Fruit fly (Drosophila melanogaster) whole organism, embryonic: ENCODE results near the gene Ae2.

Experiments used
- Adf1 ChIP-seq: fragments of 200-800 bp; sonication (Bioruptor generic); IDR thresholded peaks from 2 replicates; pipeline ENCODE4 v1.3.6; 2022; ENCODE audit warnings: missing biosample characterization, missing genetic modification characterization
- Antp ChIP-seq: fragments of 200-800 bp; sonication (Bioruptor generic); optimal IDR thresholded peaks from 3 replicates; lab custom pipeline; 2016; ENCODE audit warnings: missing biosample characterization, missing genetic modification characterization
- Asciz ChIP-seq: fragments of 200-800 bp; sonication (Bioruptor generic); optimal IDR thresholded peaks from 2 replicates; lab custom pipeline; 2017; ENCODE audit warnings: missing biosample characterization, mild to moderate bottlenecking, missing genetic modification characterization, missing genetic modification reagents
- Atf-2 ChIP-seq: fragments of 200-800 bp; sonication (Bioruptor generic); optimal IDR thresholded peaks from 2 replicates; lab custom pipeline; 2016; ENCODE audit warnings: missing biosample characterization, missing genetic modification characterization
- Blimp-1 ChIP-seq: fragments of 200-800 bp; sonication (Bioruptor generic); optimal IDR thresholded peaks from 3 replicates; lab custom pipeline; 2018; ENCODE audit warnings: missing biosample characterization, missing genetic modification characterization, mild to moderate bottlenecking, moderate library complexity, missing genetic modification reagents
- BtbVII ChIP-seq: fragments of 200-800 bp; sonication (Bioruptor generic); optimal IDR thresholded peaks from 3 replicates; lab custom pipeline; 2017; ENCODE audit warnings: missing biosample characterization, mild to moderate bottlenecking, missing genetic modification characterization
- CG10321 ChIP-seq: fragments of 200-800 bp; sonication (Bioruptor generic); IDR thresholded peaks from 2 replicates; pipeline ENCODE4 v1.3.6; 2022; ENCODE audit warnings: missing biosample characterization, missing genetic modification characterization
- CG10431 ChIP-seq: fragments of 200-800 bp; sonication (Bioruptor generic); optimal IDR thresholded peaks from 3 replicates; lab custom pipeline; 2018; ENCODE audit warnings: missing biosample characterization, mild to moderate bottlenecking, missing genetic modification characterization
- CG11093 ChIP-seq: fragments of 200-800 bp; sonication (Bioruptor generic); IDR thresholded peaks from 3 replicates; pipeline ENCODE4 v1.3.6; 2022; ENCODE audit warnings: missing biosample characterization, missing genetic modification characterization
- CG11504 ChIP-seq: fragments of 200-800 bp; sonication (Bioruptor generic); optimal IDR thresholded peaks from 3 replicates; lab custom pipeline; 2019; ENCODE audit warnings: missing biosample characterization, mild to moderate bottlenecking, missing genetic modification characterization, moderate library complexity
- CG11695 ChIP-seq: fragments of 200-800 bp; sonication (Bioruptor generic); IDR thresholded peaks from 3 replicates; pipeline ENCODE4 v1.3.6; 2022; ENCODE audit warnings: missing biosample characterization, missing genetic modification characterization
- CG12071 ChIP-seq: fragments of 200-800 bp; sonication (Bioruptor generic); optimal IDR thresholded peaks from 3 replicates; lab custom pipeline; 2018; ENCODE audit warnings: missing biosample characterization, mild to moderate bottlenecking, missing genetic modification characterization
- CG12299 ChIP-seq: fragments of 200-800 bp; sonication (Bioruptor generic); optimal IDR thresholded peaks from 2 replicates; lab custom pipeline; 2018; ENCODE audit warnings: missing biosample characterization, mild to moderate bottlenecking, missing genetic modification characterization
- CG14860 ChIP-seq: fragments of 200-800 bp; sonication (Bioruptor generic); IDR thresholded peaks from 3 replicates; pipeline ENCODE4 v1.3.6; 2022; ENCODE audit warnings: missing biosample characterization, missing genetic modification characterization; ENCODE audit not compliant: partially characterized antibody
- CG15269 ChIP-seq: fragments of 200-800 bp; sonication (Bioruptor generic); optimal IDR thresholded peaks from 2 replicates; lab custom pipeline; 2018; ENCODE audit warnings: missing biosample characterization, mild to moderate bottlenecking, missing genetic modification characterization, moderate library complexity
- CG15696 ChIP-seq: fragments of 200-800 bp; sonication (Bioruptor generic); optimal IDR thresholded peaks from 2 replicates; lab custom pipeline; 2019; ENCODE audit warnings: missing biosample characterization, mild to moderate bottlenecking, missing genetic modification characterization, moderate library complexity
- CG1832 ChIP-seq: fragments of 200-800 bp; sonication (Bioruptor generic); optimal IDR thresholded peaks from 2 replicates; lab custom pipeline; 2017; ENCODE audit warnings: missing biosample characterization, mild to moderate bottlenecking, missing genetic modification characterization, inconsistent platforms
- CG31224 ChIP-seq: fragments of 200-800 bp; sonication (Bioruptor generic); IDR thresholded peaks from 2 replicates; pipeline ENCODE4 v1.3.6; 2022; ENCODE audit warnings: missing biosample characterization, missing genetic modification characterization
- CG31388 ChIP-seq: fragments of 200-800 bp; sonication (Bioruptor generic); optimal IDR thresholded peaks from 2 replicates; lab custom pipeline; 2016; ENCODE audit warnings: missing biosample characterization, missing genetic modification characterization
- CG3281 ChIP-seq: fragments of 200-800 bp; sonication (Bioruptor generic); optimal IDR thresholded peaks from 3 replicates; lab custom pipeline; 2017; ENCODE audit warnings: missing biosample characterization, mild to moderate bottlenecking, missing genetic modification characterization
- CG3995 ChIP-seq: fragments of 200-800 bp; sonication (Bioruptor generic); optimal IDR thresholded peaks from 3 replicates; lab custom pipeline; 2016; ENCODE audit warnings: missing biosample characterization, missing genetic modification characterization
- CG4707 ChIP-seq: fragments of 200-800 bp; sonication (Bioruptor generic); optimal IDR thresholded peaks from 2 replicates; lab custom pipeline; 2018; ENCODE audit warnings: missing biosample characterization, mild to moderate bottlenecking, missing genetic modification characterization, moderate library complexity
- CG6654 ChIP-seq: fragments of 200-800 bp; sonication (Bioruptor generic); optimal IDR thresholded peaks from 2 replicates; lab custom pipeline; 2017; ENCODE audit warnings: missing biosample characterization, mild to moderate bottlenecking, missing genetic modification characterization
- CG6683 ChIP-seq: fragments of 200-800 bp; sonication (Bioruptor generic); optimal IDR thresholded peaks from 2 replicates; lab custom pipeline; 2017; ENCODE audit warnings: missing biosample characterization, mild to moderate bottlenecking, missing genetic modification characterization, missing genetic modification reagents
- CG9215 ChIP-seq: fragments of 200-800 bp; sonication (Bioruptor generic); IDR thresholded peaks from 2 replicates; pipeline ENCODE4 v1.3.6; 2022; ENCODE audit warnings: missing biosample characterization, missing genetic modification characterization
- CG9932 ChIP-seq: fragments of 200-800 bp; sonication (Bioruptor generic); IDR thresholded peaks from 2 replicates; pipeline ENCODE4 v1.3.6; 2022; ENCODE audit warnings: missing biosample characterization, missing genetic modification characterization
- CTCF ChIP-seq: fragments of 200-800 bp; sonication (Bioruptor generic); optimal IDR thresholded peaks from 2 replicates; lab custom pipeline; 2017; ENCODE audit warnings: missing biosample characterization, mild to moderate bottlenecking, missing genetic modification characterization, moderate library complexity
- CkIIα-i1 ChIP-seq: fragments of 200-800 bp; sonication (Bioruptor generic); IDR thresholded peaks from 2 replicates; pipeline ENCODE4 v1.3.6; 2022; ENCODE audit warnings: missing biosample characterization, missing genetic modification characterization
- Eip74EF ChIP-seq, 2 experiments: fragments of 200-800 bp in 1 of 2; fragments of >200 bp in 1 of 2; sonication (Bioruptor generic) in 1 of 2; optimal IDR thresholded peaks; 2 replicates each; lab custom pipeline; 2017 to 2019; ENCODE audit warnings: missing biosample characterization in 2 of 2, missing genetic modification characterization in 2 of 2, mild to moderate bottlenecking in 1 of 2, moderate library complexity in 1 of 2
- Nf-YC ChIP-seq: fragments of 200-800 bp; optimal IDR thresholded peaks from 3 replicates; lab custom pipeline; 2019; ENCODE audit warnings: missing biosample characterization, mild to moderate bottlenecking, missing genetic modification characterization, moderate library complexity
- Rfx ChIP-seq: fragments of 200-800 bp; sonication (Bioruptor generic); IDR thresholded peaks from 2 replicates; pipeline ENCODE4 v1.3.6; 2022; ENCODE audit warnings: missing biosample characterization, missing genetic modification characterization
- TFAM ChIP-seq: fragments of 200-800 bp; sonication (Bioruptor generic); optimal IDR thresholded peaks from 2 replicates; lab custom pipeline; 2017; ENCODE audit warnings: missing biosample characterization, missing genetic modification characterization, inconsistent platforms
- Taf1 ChIP-seq: fragments of 200-800 bp; sonication (Bioruptor generic); IDR thresholded peaks from 2 replicates; pipeline ENCODE4 v1.3.6; 2022; ENCODE audit warnings: missing biosample characterization, missing genetic modification characterization
- Tbp ChIP-seq: fragments of >200 bp; optimal IDR thresholded peaks from 2 replicates; lab custom pipeline; 2018; ENCODE audit warnings: missing biosample characterization, missing genetic modification characterization
- abd-A ChIP-seq: fragments of 200-800 bp; sonication (Bioruptor generic); optimal IDR thresholded peaks from 3 replicates; lab custom pipeline; 2019; ENCODE audit warnings: missing biosample characterization, mild to moderate bottlenecking, missing genetic modification characterization, moderate library complexity
- az2 ChIP-seq: fragments of 200-800 bp; sonication (Bioruptor generic); optimal IDR thresholded peaks from 3 replicates; lab custom pipeline; 2016; ENCODE audit warnings: missing biosample characterization, missing genetic modification characterization
- chm ChIP-seq: fragments of 200-800 bp; sonication (Bioruptor generic); IDR thresholded peaks from 2 replicates; pipeline ENCODE4 v1.3.6; 2022; ENCODE audit warnings: missing biosample characterization, missing genetic modification characterization
- da ChIP-seq: fragments of 200-800 bp; sonication (Bioruptor generic); optimal IDR thresholded peaks from 2 replicates; lab custom pipeline; 2016; ENCODE audit warnings: missing biosample characterization, missing genetic modification characterization
- dimm ChIP-seq: fragments of 200-800 bp; sonication (Bioruptor generic); IDR thresholded peaks from 2 replicates; pipeline ENCODE4 v1.3.6; 2022; ENCODE audit warnings: missing biosample characterization, missing genetic modification characterization
- ems ChIP-seq: fragments of 200-800 bp; sonication (Bioruptor generic); optimal IDR thresholded peaks from 3 replicates; lab custom pipeline; 2016; ENCODE audit warnings: missing biosample characterization, missing genetic modification characterization
- exex ChIP-seq: fragments of 200-800 bp; sonication (Bioruptor generic); optimal IDR thresholded peaks from 4 replicates; lab custom pipeline; 2018; ENCODE audit warnings: missing biosample characterization, mild to moderate bottlenecking, missing genetic modification characterization, moderate library complexity
- fu2 ChIP-seq: fragments of 200-800 bp; sonication (Bioruptor generic); optimal IDR thresholded peaks from 2 replicates; lab custom pipeline; 2016; ENCODE audit warnings: missing biosample characterization, missing genetic modification characterization
- gro ChIP-seq: fragments of 200-800 bp; sonication (Bioruptor generic); optimal IDR thresholded peaks from 2 replicates; lab custom pipeline; 2016; ENCODE audit warnings: missing biosample characterization, missing genetic modification characterization
- hbn ChIP-seq: fragments of 200-800 bp; sonication (Bioruptor generic); IDR thresholded peaks from 2 replicates; pipeline ENCODE4 v1.3.6; 2022; ENCODE audit warnings: missing biosample characterization, missing genetic modification characterization; ENCODE audit not compliant: partially characterized antibody
- kay ChIP-seq: fragments of 200-800 bp; sonication (Bioruptor generic); optimal IDR thresholded peaks from 2 replicates; lab custom pipeline; 2016; ENCODE audit warnings: missing biosample characterization, missing genetic modification characterization
- knrl ChIP-seq: fragments of 200-800 bp; sonication (Bioruptor generic); IDR thresholded peaks from 3 replicates; pipeline ENCODE4 v1.3.6; 2022; ENCODE audit warnings: missing biosample characterization, missing genetic modification characterization; ENCODE audit not compliant: partially characterized antibody
- lilli ChIP-seq: fragments of 200-800 bp; sonication (Bioruptor generic); optimal IDR thresholded peaks from 3 replicates; lab custom pipeline; 2016; ENCODE audit warnings: missing biosample characterization, missing genetic modification characterization
- nmo ChIP-seq: fragments of 200-800 bp; sonication (Bioruptor generic); optimal IDR thresholded peaks from 2 replicates; lab custom pipeline; 2018; ENCODE audit warnings: missing biosample characterization, mild to moderate bottlenecking, missing genetic modification characterization, moderate library complexity
- sim ChIP-seq: fragments of 200-800 bp; sonication (Bioruptor generic); IDR thresholded peaks from 2 replicates; pipeline ENCODE4 v1.3.6; 2022; ENCODE audit warnings: missing biosample characterization, missing genetic modification characterization
- sug ChIP-seq: fragments of 200-800 bp; optimal IDR thresholded peaks from 2 replicates; lab custom pipeline; 2019; ENCODE audit warnings: missing biosample characterization, mild to moderate bottlenecking, missing genetic modification characterization, moderate library complexity
- ttk ChIP-seq: fragments of 200-800 bp; sonication (Bioruptor generic); IDR thresholded peaks from 2 replicates; pipeline ENCODE4 v2.1.2; 2022; ENCODE audit warnings: missing biosample characterization, missing genetic modification characterization

Ae2 gene

DNA sequence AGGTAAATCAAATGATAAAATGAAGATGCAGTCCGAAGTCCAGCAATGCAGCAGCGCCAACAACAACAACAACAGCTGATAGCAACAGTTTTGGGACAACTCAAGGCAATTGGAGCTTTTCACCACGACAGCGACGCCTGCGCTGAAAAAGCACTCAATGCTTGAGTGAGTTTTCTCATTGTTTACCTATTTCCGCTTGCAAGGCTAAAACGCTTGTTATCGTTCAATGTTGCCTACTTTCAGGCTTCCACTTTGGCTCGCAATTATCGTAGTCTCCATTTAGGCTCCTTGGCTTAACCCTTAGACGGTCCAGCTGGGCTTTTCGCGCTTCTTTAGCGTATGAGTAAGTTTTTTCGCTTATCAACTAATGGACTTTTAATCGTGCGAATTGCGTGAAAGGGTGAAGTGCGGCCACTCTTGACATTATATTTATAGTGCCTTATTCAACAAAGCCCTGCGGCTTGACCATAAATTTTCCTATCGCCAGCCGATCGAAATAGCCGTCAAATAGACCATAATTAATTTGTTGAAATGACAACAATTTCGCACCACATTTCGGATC is 1.2 kb upstream of the Ae2 start (continued):
- TF ChIP-seq TFAM (no peak), fu2 (GFP tag; lab: Kevin White, UChicago) (no peak), CG11695 (GFP tag; lab: Robert Waterston, UW) (0 out of 3 replicates have a peak, but pooled peaks have one; percentile 15), Antp (GFP tag; lab: Kevin White, UChicago) (no peak), BtbVII (no peak), CG31388 (GFP tag; lab: Kevin White, UChicago) (no peak), CkIIα-i1 (GFP tag; lab: Robert Waterston, UW) (no peak), Tbp (GFP tag; lab: Kevin White, UChicago) (no peak), sug (tag; lab: Kevin White, UChicago) (peak; percentile 30), az2 (no peak), abd-A (tag; lab: Kevin White, UChicago) (no peak), CG14860 (GFP tag; lab: Robert Waterston, UW) (no peak), exex (tag; lab: Kevin White, UChicago) (peak; percentile 100), Taf1 (GFP tag; lab: Robert Waterston, UW) (no peak), CG12071 (GFP tag; lab: Kevin White, UChicago) (peak; percentile 45), kay (GFP tag; lab: Kevin White, UChicago) (peak; percentile 4), CG15269 (tag; lab: Kevin White, UChicago) (no peak), CG4707 (GFP tag; lab: Kevin White, UChicago) (peak; percentile 27), knrl (GFP tag; lab: Robert Waterston, UW) (0 out of 3 replicates have a peak, but pooled peaks have one; percentile 33), CG11504 (tag; lab: Kevin White, UChicago) (no peak), CG3995 (GFP tag; lab: Kevin White, UChicago) (no peak), Blimp-1 (no peak), CG12299 (no peak), CG9932 (GFP tag; lab: Robert Waterston, UW) (no peak), Asciz (no peak), hbn (GFP tag; lab: Robert Waterston, UW) (no peak), CG31224 (GFP tag; lab: Robert Waterston, UW) (no peak), CG9215 (GFP tag; lab: Robert Waterston, UW) (no peak), CG6654 (GFP tag; lab: Kevin White, UChicago) (no peak), CG11093 (no peak), Rfx (GFP tag; lab: Robert Waterston, UW) (peak; percentile 45), CG15696 (no peak), lilli (GFP tag; lab: Kevin White, UChicago) (no peak), ems (GFP tag; lab: Kevin White, UChicago) (peak; percentile 28), CTCF (GFP tag; lab: Kevin White, UChicago) (peak; percentile 43), ttk (GFP tag; lab: Robert Waterston, UW) (no peak), Atf-2 (GFP tag; lab: Kevin White, UChicago) (no peak), CG6683 (GFP tag; lab: Kevin White, UChicago) (no peak), dimm (GFP tag; lab: Robert Waterston, UW) (no peak), CG1832 (no peak), nmo (GFP tag; lab: Kevin White, UChicago) (no peak), chm (GFP tag; lab: Robert Waterston, UW) (no peak; the same call in 1 of the 2 replicates), sim (GFP tag; lab: Robert Waterston, UW) (no peak), Eip74EF (GFP tag; optimal IDR thresholded peaks at IDR 0.05; lab: Kevin White, UChicago) (peak in 1 of 2 experiments; percentile 40), CG10321 (GFP tag; lab: Robert Waterston, UW) (no peak), CG10431 (no peak), CG3281 (GFP tag; lab: Kevin White, UChicago) (peak; percentile 25), da (GFP tag; lab: Kevin White, UChicago) (no peak), gro (GFP tag; lab: Kevin White, UChicago) (peak; percentile 25), Nf-YC (tag; lab: Kevin White, UChicago) (no peak), Adf1 (GFP tag; lab: Robert Waterston, UW) (peak; percentile 55; the same call in 1 of the 2 replicates)
